Worm (Caenorhabditis elegans) whole organism, L4/young adult: ENCODE data around the gene C39F7.5.

ENCODE experiments used
- W03F9.2 ChIP-seq: fragments of 150-350 bp; optimal IDR thresholded peaks from 2 replicates; lab custom pipeline; 2014; ENCODE audit warnings: missing biosample characterization, missing genetic modification characterization
- dao-5 ChIP-seq: sonication (generic microtip); optimal IDR thresholded peaks from 2 replicates; lab custom pipeline; 2016; ENCODE audit warnings: missing genotype, missing genetic modification characterization, moderate library complexity, missing compliant biosample characterization
- him-1 ChIP-seq: sonication (generic microtip); optimal IDR thresholded peaks from 2 replicates; lab custom pipeline; 2016; ENCODE audit warnings: missing genotype, missing genetic modification reagents, missing genetic modification characterization, missing compliant biosample characterization

- TF ChIP-seq him-1 (no peak), W03F9.2 (tag; lab: Kevin White, UChicago) (no peak), dao-5 (tag; lab: Kevin White, UChicago) (no peak)
These were observed 6.0 kb downstream of the C39F7.5 start, which contains the start of gene Y75B7B.1 for ce11 chrV:1270611-1271010.
